Worm (Caenorhabditis elegans): ENCODE measurements around the gene hlh-6.

DNA sequence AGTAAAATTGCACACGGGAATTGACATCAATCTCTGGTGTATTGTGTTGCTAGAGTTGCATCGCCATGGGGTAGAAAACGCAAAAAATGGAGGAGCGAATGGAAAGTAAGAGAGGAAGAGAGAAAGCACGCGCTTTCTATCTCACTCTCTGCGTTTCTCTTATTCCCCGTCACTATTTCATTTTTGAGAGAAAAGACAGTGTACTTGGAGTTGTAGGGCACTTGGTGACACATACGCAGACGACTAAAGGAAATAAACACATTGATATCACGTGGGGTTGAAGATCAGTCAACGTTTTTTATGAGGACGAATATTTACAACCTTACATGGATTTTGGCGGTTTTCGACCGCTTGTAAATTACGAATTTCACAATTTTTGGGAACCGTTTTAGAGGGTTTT, 11.2 kb downstream of the hlh-6 start:
- peak; percentile 96 for TF ChIP-seq egl-27 (tag; optimal IDR thresholded peaks at IDR 0.05)
- no peak for TF ChIP-seq ZK546.5 (tag; optimal IDR thresholded peaks at IDR 0.05)
- TF ChIP-seq fos-1 (tag; optimal IDR thresholded peaks at IDR 0.05), result peak; percentile 96
- peak; percentile 54 for TF ChIP-seq nhr-10 (tag; optimal IDR thresholded peaks at IDR 0.05)
- no peak for TF ChIP-seq nhr-12 (tag; optimal IDR thresholded peaks at IDR 0.05)
- TF ChIP-seq blmp-1 (tag; optimal IDR thresholded peaks at IDR 0.05; ENCODE audit: insufficient read depth), result peak; percentile 96
- TF ChIP-seq skn-1 (tag; optimal IDR thresholded peaks at IDR 0.05), result peak; percentile 45
- TF ChIP-seq ztf-11 (tag; optimal IDR thresholded peaks at IDR 0.05), result no peak
- TF ChIP-seq elt-3 (tag; optimal IDR thresholded peaks at IDR 0.05), result no peak

Measured in whole organism, L2 larva.